Worm (Caenorhabditis elegans): ENCODE measurements around the gene elo-7.

elo-7 gene

DNA sequence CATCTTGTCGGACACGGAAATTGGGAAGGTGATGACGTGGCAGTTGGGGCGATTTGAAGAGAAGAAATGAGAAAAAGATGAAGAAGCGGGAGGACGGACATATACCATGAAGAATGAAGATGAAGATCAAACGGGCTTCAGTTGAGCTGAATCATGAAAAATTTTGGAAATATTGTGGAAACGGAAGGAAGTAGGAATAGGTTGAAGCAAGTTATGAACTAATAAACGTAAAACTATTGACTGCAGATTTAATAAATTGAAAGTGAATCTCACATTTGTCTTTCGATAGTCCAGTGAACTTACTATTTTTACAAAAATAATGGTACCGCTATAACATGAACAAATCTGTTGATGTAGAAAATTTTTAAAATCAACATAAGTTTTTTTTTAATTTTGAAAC lies 36.8 kb downstream of the elo-7 start, which contains the start of gene lron-14:
TSS of gene lron-14 (minus strand) at position 101 of the 400 bp plus-strand sequence.
- TF ChIP-seq atf-7 (tag; optimal IDR thresholded peaks at IDR 0.05): no peak
- TF ChIP-seq ztf-26 (tag; optimal IDR thresholded peaks at IDR 0.05): no peak
- TF ChIP-seq nfya-1 (tag; optimal IDR thresholded peaks at IDR 0.05; ENCODE audit: borderline replicate concordance, insufficient read depth): no peak
- TF ChIP-seq unc-62 (GFP tag; optimal IDR thresholded peaks at IDR 0.05): no peak
- no peak for TF ChIP-seq C06A6.2 (GFP tag; conservative IDR thresholded peaks at IDR 0.05)
- TF ChIP-seq ceh-27 (GFP tag; optimal IDR thresholded peaks at IDR 0.05): no peak
- no peak for TF ChIP-seq egl-44 (GFP tag; IDR thresholded peaks at IDR 0.05)
- no peak for TF ChIP-seq egl-18 (GFP tag; IDR thresholded peaks at IDR 0.05)
- TF ChIP-seq Y56A3A.18 (GFP tag; IDR thresholded peaks at IDR 0.05): no peak
- TF ChIP-seq mcd-1 (GFP tag; IDR thresholded peaks at IDR 0.05): no peak
- no peak for TF ChIP-seq ccch-3 (GFP tag; optimal IDR thresholded peaks at IDR 0.05)
- TF ChIP-seq ceh-79 (tag; optimal IDR thresholded peaks at IDR 0.05): no peak
- TF ChIP-seq T07F8.4 (tag; optimal IDR thresholded peaks at IDR 0.05): no peak
- no peak for TF ChIP-seq gei-17 (GFP tag; optimal IDR thresholded peaks at IDR 0.05)
- TF ChIP-seq ztf-3 (GFP tag; optimal IDR thresholded peaks at IDR 0.05): no peak
- TF ChIP-seq nfya-2 (GFP tag; IDR thresholded peaks at IDR 0.05): no peak
- TF ChIP-seq madf-3 (GFP tag; IDR thresholded peaks at IDR 0.05): no peak
- no peak for TF ChIP-seq B0035.1 (tag; optimal IDR thresholded peaks at IDR 0.05)
- TF ChIP-seq ztf-6 (GFP tag; IDR thresholded peaks at IDR 0.05): no peak
- no peak for TF ChIP-seq nhr-90 (tag; optimal IDR thresholded peaks at IDR 0.05)

ce11 chrIV:9580021-9580420 lies 50.3 kb downstream of the elo-7 start, which contains the start of gene npr-2:
Gene npr-2 (minus strand): TSS chrIV:9580121.
- TF ChIP-seq Y56A3A.18 (GFP tag; IDR thresholded peaks at IDR 0.05): no peak
- no peak for TF ChIP-seq madf-10 (tag; optimal IDR thresholded peaks at IDR 0.05)
- TF ChIP-seq unc-62 (GFP tag; optimal IDR thresholded peaks at IDR 0.05): no peak
- TF ChIP-seq attf-6 (GFP tag; IDR thresholded peaks at IDR 0.05): no peak
- TF ChIP-seq nhr-179 (tag; optimal IDR thresholded peaks at IDR 0.05): no peak
- no peak for TF ChIP-seq K12H6.12 (tag; optimal IDR thresholded peaks at IDR 0.05)
- no peak for TF ChIP-seq lin-54 (GFP tag; optimal IDR thresholded peaks at IDR 0.05)
- TF ChIP-seq aptf-3 (GFP tag; IDR thresholded peaks at IDR 0.05): no peak
- TF ChIP-seq ztf-28 (GFP tag; IDR thresholded peaks at IDR 0.05): no peak
- no peak for TF ChIP-seq hlh-12 (tag; optimal IDR thresholded peaks at IDR 0.05)
- no peak for TF ChIP-seq snpc-4 (GFP tag; optimal IDR thresholded peaks at IDR 0.05)
- TF ChIP-seq snpc-4 (tag; optimal IDR thresholded peaks at IDR 0.05): no peak
- no peak for TF ChIP-seq athp-1 (tag; optimal IDR thresholded peaks at IDR 0.05)
- TF ChIP-seq nhr-80 (tag; optimal IDR thresholded peaks at IDR 0.05): no peak
- no peak for TF ChIP-seq F39B2.1 (GFP tag; IDR thresholded peaks at IDR 0.05)
- no peak for TF ChIP-seq madf-8 (GFP tag; conservative IDR thresholded peaks at IDR 0.05)
- TF ChIP-seq cebp-2 (GFP tag; IDR thresholded peaks at IDR 0.05): no peak

Measured in whole organism, young adult.